Fruit fly (Drosophila melanogaster) whole organism, embryonic: ENCODE results near the gene Dlip1.

ENCODE experiments used
- Bdp1 ChIP-seq: fragments of 200-800 bp; sonication (Bioruptor generic); optimal IDR thresholded peaks from 3 replicates; lab custom pipeline; 2016; ENCODE audit warnings: missing biosample characterization, missing genetic modification characterization
- Bgb ChIP-seq: fragments of 200-800 bp; sonication (Bioruptor generic); IDR thresholded peaks from 2 replicates; pipeline ENCODE4 v1.3.6; 2022; ENCODE audit warnings: missing biosample characterization, missing genetic modification characterization; ENCODE audit not compliant: partially characterized antibody
- CG10321 ChIP-seq: fragments of 200-800 bp; sonication (Bioruptor generic); IDR thresholded peaks from 2 replicates; pipeline ENCODE4 v1.3.6; 2022; ENCODE audit warnings: missing biosample characterization, missing genetic modification characterization
- CG10565 ChIP-seq: fragments of 200-800 bp; sonication (Bioruptor generic); optimal IDR thresholded peaks from 3 replicates; lab custom pipeline; 2016; ENCODE audit warnings: missing biosample characterization, mild to moderate bottlenecking, missing genetic modification characterization
- CG11247 ChIP-seq: fragments of 200-800 bp; sonication (Bioruptor generic); IDR thresholded peaks from 2 replicates; pipeline ENCODE4 v1.3.6; 2022; ENCODE audit warnings: missing biosample characterization, missing genetic modification characterization
- CG1233 ChIP-seq: fragments of 200-800 bp; sonication (Bioruptor generic); optimal IDR thresholded peaks from 4 replicates; lab custom pipeline; 2018; ENCODE audit warnings: missing biosample characterization, mild to moderate bottlenecking, missing genetic modification characterization
- CG12744 ChIP-seq: fragments of 200-800 bp; sonication (Bioruptor generic); optimal IDR thresholded peaks from 2 replicates; lab custom pipeline; 2016; ENCODE audit warnings: missing biosample characterization, missing genetic modification characterization
- CG15479 ChIP-seq: fragments of 200-800 bp; sonication (Bioruptor generic); optimal IDR thresholded peaks from 3 replicates; lab custom pipeline; 2019; ENCODE audit warnings: missing biosample characterization, mild to moderate bottlenecking, missing genetic modification characterization, moderate library complexity
- CG1647 ChIP-seq: fragments of 200-800 bp; sonication (Bioruptor generic); optimal IDR thresholded peaks from 3 replicates; lab custom pipeline; 2016; ENCODE audit warnings: missing biosample characterization, missing genetic modification characterization
- CG17328 ChIP-seq: fragments of 200-800 bp; sonication (Bioruptor generic); IDR thresholded peaks from 2 replicates; pipeline ENCODE4 v1.3.6; 2022; ENCODE audit warnings: missing biosample characterization, missing genetic modification characterization
- CG17385 ChIP-seq: fragments of 200-800 bp; sonication (Bioruptor generic); optimal IDR thresholded peaks from 3 replicates; lab custom pipeline; 2018; ENCODE audit warnings: missing biosample characterization, mild to moderate bottlenecking, missing genetic modification characterization
- CG2875 ChIP-seq: fragments of 200-800 bp; sonication (Bioruptor generic); optimal IDR thresholded peaks from 2 replicates; lab custom pipeline; 2017; ENCODE audit warnings: missing biosample characterization, mild to moderate bottlenecking, missing genetic modification characterization, missing genetic modification reagents
- CG42726 ChIP-seq: fragments of 200-800 bp; sonication (Bioruptor generic); IDR thresholded peaks from 2 replicates; pipeline ENCODE4 v1.3.6; 2022; ENCODE audit warnings: missing biosample characterization, missing genetic modification characterization; ENCODE audit not compliant: partially characterized antibody
- CG4617 ChIP-seq: fragments of 200-800 bp; sonication (Bioruptor generic); optimal IDR thresholded peaks from 3 replicates; lab custom pipeline; 2016; ENCODE audit warnings: missing biosample characterization, missing genetic modification characterization, borderline replicate concordance
- CG8281 ChIP-seq: fragments of 200-800 bp; sonication (Bioruptor generic); optimal IDR thresholded peaks from 2 replicates; lab custom pipeline; 2018; ENCODE audit warnings: missing biosample characterization, mild to moderate bottlenecking, missing genetic modification characterization, moderate library complexity
- CG8765 ChIP-seq: fragments of 200-800 bp; sonication (Bioruptor generic); IDR thresholded peaks from 2 replicates; pipeline ENCODE4 v1.3.6; 2022; ENCODE audit warnings: missing biosample characterization, missing genetic modification characterization
- CTCF ChIP-seq: fragments of 200-800 bp; sonication (Bioruptor generic); optimal IDR thresholded peaks from 2 replicates; lab custom pipeline; 2017; ENCODE audit warnings: missing biosample characterization, mild to moderate bottlenecking, missing genetic modification characterization, moderate library complexity
- Chrac-16 ChIP-seq: fragments of 200-800 bp; sonication (Bioruptor generic); optimal IDR thresholded peaks from 3 replicates; lab custom pipeline; 2016; ENCODE audit warnings: missing biosample characterization, missing genetic modification characterization
- Dref ChIP-seq: fragments of 200-800 bp; sonication (Bioruptor generic); IDR thresholded peaks from 2 replicates; pipeline ENCODE4 v1.3.6; 2022; ENCODE audit warnings: missing biosample characterization, missing genetic modification characterization
- Eip74EF ChIP-seq, 2 experiments: fragments of 200-800 bp in 1 of 2; fragments of >200 bp in 1 of 2; sonication (Bioruptor generic) in 1 of 2; optimal IDR thresholded peaks; 2 replicates each; lab custom pipeline; 2017 to 2019; ENCODE audit warnings: missing biosample characterization in 2 of 2, missing genetic modification characterization in 2 of 2, mild to moderate bottlenecking in 1 of 2, moderate library complexity in 1 of 2
- Hmx ChIP-seq: fragments of 200-800 bp; sonication (Bioruptor generic); optimal IDR thresholded peaks from 2 replicates; lab custom pipeline; 2016; ENCODE audit warnings: missing biosample characterization, missing genetic modification characterization
- Hr78 ChIP-seq, 2 experiments: fragments of 200-800 bp in 1 of 2; fragments of >200 bp in 1 of 2; sonication (Bioruptor generic) in 1 of 2; optimal IDR thresholded peaks; 2 replicates each; lab custom pipeline; 2017 to 2019; ENCODE audit warnings: missing biosample characterization in 2 of 2, missing genetic modification characterization in 2 of 2, mild to moderate bottlenecking in 1 of 2, moderate library complexity in 1 of 2
- Lpt ChIP-seq: fragments of >200 bp; optimal IDR thresholded peaks from 2 replicates; lab custom pipeline; 2018; ENCODE audit warnings: missing biosample characterization, missing genetic modification characterization
- Ptx1 ChIP-seq: fragments of 200-800 bp; sonication (Bioruptor generic); IDR thresholded peaks from 2 replicates; pipeline ENCODE4 v1.3.6; 2022; ENCODE audit warnings: missing biosample characterization, missing genetic modification characterization
- Sox100B ChIP-seq: fragments of 200-800 bp; sonication (Bioruptor generic); optimal IDR thresholded peaks from 3 replicates; lab custom pipeline; 2018; ENCODE audit warnings: missing biosample characterization, mild to moderate bottlenecking, missing genetic modification characterization
- Sry-δ ChIP-seq: fragments of 200-800 bp; sonication (Bioruptor generic); optimal IDR thresholded peaks from 2 replicates; lab custom pipeline; 2016; ENCODE audit warnings: missing biosample characterization, missing genetic modification characterization
- Trl ChIP-seq, 3 experiments: fragments of >200 bp in 2 of 3; fragments of 200-800 bp in 1 of 3; sonication (Bioruptor generic) in 1 of 3; optimal IDR thresholded peaks; 2 replicates in 1 of 3; 3 replicates in 2 of 3; lab custom pipeline; 2016 to 2017; ENCODE audit warnings: missing biosample characterization in 1 of 3, missing genetic modification characterization in 1 of 3
- ash1 ChIP-seq: fragments of 200-800 bp; sonication (Bioruptor generic); optimal IDR thresholded peaks from 2 replicates; lab custom pipeline; 2018; ENCODE audit warnings: missing biosample characterization, mild to moderate bottlenecking, missing genetic modification characterization
- bowl ChIP-seq: fragments of 200-800 bp; sonication (Bioruptor generic); IDR thresholded peaks from 2 replicates; pipeline ENCODE4 v1.3.6; 2022; ENCODE audit warnings: missing biosample characterization, missing genetic modification characterization
- dan ChIP-seq: fragments of 200-800 bp; sonication (Bioruptor generic); IDR thresholded peaks from 2 replicates; pipeline ENCODE4 v1.3.6; 2022; ENCODE audit warnings: missing biosample characterization, missing genetic modification characterization
- insv ChIP-seq, 2 experiments: fragments of 200-800 bp; sonication (Bioruptor generic); optimal IDR thresholded peaks; 3 replicates each; lab custom pipeline; 2016 to 2018; ENCODE audit warnings: missing biosample characterization in 2 of 2, missing genetic modification characterization in 2 of 2
- jumu ChIP-seq: fragments of 200-800 bp; sonication (Bioruptor generic); optimal IDR thresholded peaks from 3 replicates; lab custom pipeline; 2016; ENCODE audit warnings: missing biosample characterization, missing genetic modification characterization
- ken ChIP-seq: fragments of 200-800 bp; sonication (Bioruptor generic); IDR thresholded peaks from 3 replicates; pipeline ENCODE4 v1.3.6; 2022; ENCODE audit warnings: missing biosample characterization, missing genetic modification characterization
- nau ChIP-seq: fragments of 200-800 bp; sonication (Bioruptor generic); optimal IDR thresholded peaks from 3 replicates; lab custom pipeline; 2017; ENCODE audit warnings: missing biosample characterization, mild to moderate bottlenecking, missing genetic modification characterization, missing genetic modification reagents
- oc ChIP-seq: fragments of 200-800 bp; sonication (Bioruptor generic); optimal IDR thresholded peaks from 2 replicates; lab custom pipeline; 2018; ENCODE audit warnings: missing biosample characterization, mild to moderate bottlenecking, missing genetic modification characterization, moderate library complexity
- peb ChIP-seq: fragments of 200-800 bp; sonication (Bioruptor generic); IDR thresholded peaks from 2 replicates; pipeline ENCODE4 v1.3.6; 2022; ENCODE audit warnings: missing biosample characterization, missing genetic modification characterization
- phol ChIP-seq: fragments of 200-800 bp; sonication (Bioruptor generic); optimal IDR thresholded peaks from 3 replicates; lab custom pipeline; 2018; ENCODE audit warnings: missing biosample characterization, mild to moderate bottlenecking, missing genetic modification characterization, moderate library complexity
- pnt ChIP-seq: fragments of 200-800 bp; sonication (Bioruptor generic); optimal IDR thresholded peaks from 3 replicates; lab custom pipeline; 2016; ENCODE audit warnings: missing biosample characterization, missing genetic modification characterization
- prd ChIP-seq, 3 experiments: fragments of >200 bp in 2 of 3; fragments of 200-800 bp in 1 of 3; sonication (Bioruptor generic) in 1 of 3; optimal IDR thresholded peaks in 2 of 3; IDR thresholded peaks in 1 of 3; 2 replicates in 2 of 3; 3 replicates in 1 of 3; pipeline versions ENCODE4 v1.3.6 to Lab custom; 2017 to 2022; ENCODE audit warnings: missing biosample characterization in 1 of 3, missing genetic modification characterization in 1 of 3
- pzg ChIP-seq: fragments of 200-800 bp; sonication (Bioruptor generic); optimal IDR thresholded peaks from 3 replicates; lab custom pipeline; 2018; ENCODE audit warnings: missing biosample characterization, mild to moderate bottlenecking, missing genetic modification characterization, moderate library complexity
- ranshi ChIP-seq: fragments of 200-800 bp; sonication (Bioruptor generic); IDR thresholded peaks from 2 replicates; pipeline ENCODE4 v1.3.6; 2022; ENCODE audit warnings: missing biosample characterization, missing genetic modification characterization
- sens ChIP-seq: fragments of 200-800 bp; sonication (Bioruptor generic); peaks from one replicate; lab custom pipeline; 2016; ENCODE audit warnings: missing biosample characterization, missing genetic modification characterization
- sens-2 ChIP-seq: fragments of 200-800 bp; sonication (Bioruptor generic); IDR thresholded peaks from 2 replicates; pipeline ENCODE4 v1.3.6; 2022; ENCODE audit warnings: missing biosample characterization, missing genetic modification characterization
- sisA ChIP-seq: fragments of 200-800 bp; sonication (Bioruptor generic); IDR thresholded peaks from 2 replicates; pipeline ENCODE4 v1.3.6; 2022; ENCODE audit warnings: missing biosample characterization, missing genetic modification characterization
- ssp ChIP-seq: fragments of 200-800 bp; sonication (Bioruptor generic); IDR thresholded peaks from 2 replicates; pipeline ENCODE4 v1.3.6; 2022; ENCODE audit warnings: missing biosample characterization, missing genetic modification characterization
- tll ChIP-seq, 2 experiments: fragments of 200-800 bp in 1 of 2; fragments of >200 bp in 1 of 2; sonication (Bioruptor generic) in 1 of 2; optimal IDR thresholded peaks; 2 replicates each; lab custom pipeline; 2017 to 2019; ENCODE audit warnings: missing biosample characterization in 2 of 2, missing genetic modification characterization in 2 of 2, mild to moderate bottlenecking in 1 of 2, moderate library complexity in 1 of 2
- tna ChIP-seq: fragments of 200-800 bp; sonication (Bioruptor generic); IDR thresholded peaks from 2 replicates; pipeline ENCODE4 v1.3.6; 2022; ENCODE audit warnings: missing biosample characterization, missing genetic modification characterization; ENCODE audit not compliant: partially characterized antibody
- trh ChIP-seq: fragments of 200-800 bp; sonication (Bioruptor generic); optimal IDR thresholded peaks from 2 replicates; lab custom pipeline; 2016; ENCODE audit warnings: missing biosample characterization, missing genetic modification characterization
- ttk ChIP-seq: fragments of 200-800 bp; sonication (Bioruptor generic); IDR thresholded peaks from 2 replicates; pipeline ENCODE4 v2.1.2; 2022; ENCODE audit warnings: missing biosample characterization, missing genetic modification characterization
- unc-4 ChIP-seq: fragments of 200-800 bp; sonication (Bioruptor generic); IDR thresholded peaks from 2 replicates; pipeline ENCODE4 v1.3.6; 2022; ENCODE audit warnings: missing biosample characterization, missing genetic modification characterization; ENCODE audit not compliant: partially characterized antibody
- zen ChIP-seq: fragments of 200-800 bp; sonication (Bioruptor generic); optimal IDR thresholded peaks from 3 replicates; lab custom pipeline; 2018; ENCODE audit warnings: missing biosample characterization, mild to moderate bottlenecking, missing genetic modification characterization, moderate library complexity

The Dlip1 gene

DNA sequence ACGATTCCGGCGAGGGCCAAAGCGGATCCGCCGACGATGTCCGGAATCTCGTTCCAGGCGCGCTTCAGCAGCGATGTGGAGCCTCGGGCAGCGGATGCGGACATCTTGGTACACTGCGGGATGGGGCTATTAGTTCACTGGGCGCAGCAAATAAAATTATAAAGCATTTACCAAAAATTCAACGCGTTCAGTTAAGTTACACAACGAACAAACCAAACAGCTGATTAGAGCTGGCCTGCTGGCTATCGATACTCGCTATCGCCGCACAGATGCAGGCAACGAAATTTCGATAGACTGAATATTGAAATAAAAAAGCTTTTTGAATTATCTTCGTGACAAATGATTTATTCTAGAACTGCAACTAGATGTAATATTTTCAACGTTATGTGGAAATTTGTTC, 1.3 kb downstream of the Dlip1 start, which contains the start of gene NdufA3 (continued):
- TF ChIP-seq Lpt (GFP tag; lab: Kevin White, UChicago) = no peak
- TF ChIP-seq zen (tag; lab: Kevin White, UChicago) = no peak
- TF ChIP-seq Ptx1 (GFP tag; lab: Robert Waterston, UW) = no peak
- no peak for TF ChIP-seq Hmx
- no peak for TF ChIP-seq Hr78 (GFP tag; optimal IDR thresholded peaks at IDR 0.05; lab: Kevin White, UChicago)
- peak; percentile 73; the same call in 1 of the 2 replicates for TF ChIP-seq CG42726 (GFP tag; lab: Robert Waterston, UW)
- TF ChIP-seq trh (GFP tag; lab: Kevin White, UChicago) = no peak
- TF ChIP-seq Bgb = peak; percentile 81
- no peak for TF ChIP-seq prd (optimal IDR thresholded peaks at IDR 0.05; lab: Kevin White, UChicago)
- no peak for TF ChIP-seq prd (GFP tag; IDR thresholded peaks at IDR 0.05; lab: Robert Waterston, UW)
- TF ChIP-seq CG17328 (GFP tag; lab: Robert Waterston, UW) = no peak
- TF ChIP-seq CG11247 (GFP tag; lab: Robert Waterston, UW) = no peak
- TF ChIP-seq CG2875 (GFP tag; lab: Kevin White, UChicago) = no peak
- no peak for TF ChIP-seq CG12744 (GFP tag; lab: Kevin White, UChicago)
- no peak for TF ChIP-seq Trl (optimal IDR thresholded peaks at IDR 0.05; lab: Kevin White, UChicago)
- no peak for TF ChIP-seq Trl (GFP tag; optimal IDR thresholded peaks at IDR 0.05; lab: Kevin White, UChicago)
- TF ChIP-seq CG1647 (GFP tag; lab: Kevin White, UChicago) = no peak
- TF ChIP-seq CG8281 (tag; lab: Kevin White, UChicago) = no peak
- peak; percentile 84 for TF ChIP-seq Dref
- TF ChIP-seq peb = no peak
- TF ChIP-seq CG1233 (GFP tag; lab: Kevin White, UChicago) = no peak
- no peak for TF ChIP-seq ssp (GFP tag; lab: Robert Waterston, UW)
- no peak for TF ChIP-seq Sox100B
- TF ChIP-seq bowl = no peak
- no peak for TF ChIP-seq phol (tag; lab: Kevin White, UChicago)
- TF ChIP-seq CG8765 (GFP tag; lab: Robert Waterston, UW) = no peak
- TF ChIP-seq ttk = no peak
- TF ChIP-seq sens-2 (GFP tag; lab: Robert Waterston, UW) = no peak
- TF ChIP-seq CTCF (GFP tag; lab: Kevin White, UChicago) = no peak
- TF ChIP-seq CG17385 (GFP tag; lab: Kevin White, UChicago) = no peak
- no peak for TF ChIP-seq Chrac-16 (GFP tag; lab: Kevin White, UChicago)
- TF ChIP-seq tna = peak; percentile 71
- peak; percentile 79 for TF ChIP-seq unc-4 (GFP tag; lab: Robert Waterston, UW)
- TF ChIP-seq dan (GFP tag; lab: Robert Waterston, UW) = no peak
- peak; percentile 73 for TF ChIP-seq sens (GFP tag; lab: Kevin White, UChicago)
- TF ChIP-seq CG10321 = no peak
- TF ChIP-seq CG15479 (GFP tag; lab: Kevin White, UChicago) = no peak
- no peak for TF ChIP-seq Eip74EF (GFP tag; optimal IDR thresholded peaks at IDR 0.05; lab: Kevin White, UChicago)
- TF ChIP-seq CG4617 (GFP tag; lab: Kevin White, UChicago) = no peak
- no peak for TF ChIP-seq pnt
- TF ChIP-seq CG10565 (GFP tag; lab: Kevin White, UChicago) = no peak
- TF ChIP-seq oc (tag; lab: Kevin White, UChicago) = no peak
- TF ChIP-seq jumu (GFP tag; lab: Kevin White, UChicago) = no peak
- TF ChIP-seq Bdp1 = no peak
- TF ChIP-seq ken = no peak
- TF ChIP-seq pzg (GFP tag; lab: Kevin White, UChicago) = peak; percentile 62
- peak; percentile 86 for TF ChIP-seq Sry-δ
- TF ChIP-seq sisA (GFP tag; lab: Robert Waterston, UW) = no peak
- no peak for TF ChIP-seq tll (GFP tag; optimal IDR thresholded peaks at IDR 0.05; lab: Kevin White, UChicago)
- no peak for TF ChIP-seq insv (GFP tag; optimal IDR thresholded peaks at IDR 0.05; lab: Kevin White, UChicago)
- no peak for TF ChIP-seq nau (GFP tag; lab: Kevin White, UChicago)
- no peak for TF ChIP-seq ranshi (GFP tag; lab: Robert Waterston, UW)
- TF ChIP-seq ash1 = no peak
